Fruit fly (Drosophila melanogaster): ENCODE results near the gene CatB.

Gene CatB

DNA sequence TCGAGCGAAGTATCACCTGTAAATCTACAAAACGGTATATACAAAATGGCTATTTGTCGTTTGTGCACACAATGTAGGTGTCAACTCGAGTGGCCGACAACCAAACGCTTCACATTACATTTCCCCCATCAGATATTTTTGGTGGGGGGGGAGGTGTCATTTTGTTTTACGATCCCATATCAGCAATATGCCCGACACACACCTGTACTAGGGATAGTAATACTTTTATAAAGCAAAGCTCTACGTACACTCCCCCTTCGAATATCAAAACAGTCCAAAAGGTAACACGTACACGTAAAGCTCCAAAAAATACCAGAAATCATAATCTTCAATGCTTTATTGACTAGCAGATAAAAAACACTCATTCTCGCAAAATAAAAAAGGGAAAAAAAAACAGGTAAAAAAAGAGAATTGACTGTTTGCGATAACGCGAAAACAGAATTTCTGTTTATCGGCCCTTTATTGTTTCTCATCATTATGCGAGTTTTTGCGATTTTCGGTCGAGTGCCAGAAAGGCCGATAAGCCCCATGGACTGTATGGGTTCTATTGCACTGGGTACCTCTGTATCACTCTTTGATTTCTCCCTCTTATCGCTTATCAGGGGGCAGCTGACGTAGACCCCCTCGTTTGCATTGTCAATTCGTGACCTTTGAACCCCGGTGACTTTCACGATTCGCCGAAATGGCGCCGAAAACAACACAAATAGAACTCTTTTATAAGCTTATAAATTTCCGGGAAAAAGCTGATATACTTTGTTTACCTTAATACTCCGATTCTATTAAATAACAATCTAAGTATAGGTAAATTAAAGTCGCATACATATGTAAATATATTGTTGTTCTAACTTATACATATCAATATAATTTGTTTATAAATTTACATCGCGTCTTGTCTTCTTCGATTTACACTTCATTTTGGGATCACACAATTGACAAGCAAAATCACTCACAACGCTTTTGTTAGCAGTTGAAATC is at the start of gene CatB:
Gene CatB, plus strand, starts transcription at position 925 of the 975 bp plus-strand sequence.
- no peak for TF ChIP-seq Myc (optimal IDR thresholded peaks at IDR 0.05)
- no peak for TF ChIP-seq ttk (optimal IDR thresholded peaks at IDR 0.05)
- no peak for TF ChIP-seq insv (optimal IDR thresholded peaks at IDR 0.05)
- no peak for TF ChIP-seq h (optimal IDR thresholded peaks at IDR 0.05)
- TF ChIP-seq psq (optimal IDR thresholded peaks at IDR 0.05): no peak
- TF ChIP-seq Sin3A (optimal IDR thresholded peaks at IDR 0.05): no peak

- no peak for TF ChIP-seq h (optimal IDR thresholded peaks at IDR 0.05)
- no peak for TF ChIP-seq ttk (optimal IDR thresholded peaks at IDR 0.05)
- TF ChIP-seq psq (optimal IDR thresholded peaks at IDR 0.05): no peak
- TF ChIP-seq Myc (optimal IDR thresholded peaks at IDR 0.05): no peak
- TF ChIP-seq Sin3A (optimal IDR thresholded peaks at IDR 0.05): no peak
- no peak for TF ChIP-seq insv (optimal IDR thresholded peaks at IDR 0.05)
These were observed 45.8 kb upstream of the CatB start for dm6 chr2L:8659549-8659948.

DNA sequence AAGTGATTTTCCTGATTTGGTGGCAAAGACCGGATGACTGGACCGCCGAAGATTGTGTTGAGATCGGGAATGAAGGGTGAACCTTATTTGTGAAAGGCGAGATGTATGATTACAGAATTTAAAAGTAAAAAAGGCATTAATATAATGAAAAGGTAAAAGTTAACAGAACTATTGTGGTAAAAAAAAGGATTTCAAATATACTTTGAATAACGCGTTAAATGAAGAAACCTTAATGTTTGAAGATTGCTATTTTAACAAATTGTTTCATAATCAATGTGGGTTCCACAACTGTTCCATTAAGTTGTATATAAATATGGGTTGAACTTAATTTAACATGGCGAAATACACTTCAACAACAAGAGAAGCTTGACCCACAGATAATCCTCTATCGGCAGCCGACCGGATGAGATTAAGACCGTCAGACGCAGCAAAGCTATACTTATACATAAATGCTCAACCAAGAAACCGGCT is 33.1 kb upstream of the CatB start, which contains the start of gene Glt:
Gene Glt, plus strand, starts transcription at position 421 of the 471 bp plus-strand sequence.
- TF ChIP-seq ttk (optimal IDR thresholded peaks at IDR 0.05): no peak
- TF ChIP-seq Sin3A (optimal IDR thresholded peaks at IDR 0.05): no peak
- no peak for TF ChIP-seq h (optimal IDR thresholded peaks at IDR 0.05)
- no peak for TF ChIP-seq psq (optimal IDR thresholded peaks at IDR 0.05)
- no peak for TF ChIP-seq Myc (optimal IDR thresholded peaks at IDR 0.05)
- TF ChIP-seq insv (optimal IDR thresholded peaks at IDR 0.05): no peak

dm6 chr2L:8678955-8679354 is 26.4 kb upstream of the CatB start:
- no peak for TF ChIP-seq Sin3A (optimal IDR thresholded peaks at IDR 0.05)
- no peak for TF ChIP-seq Myc (optimal IDR thresholded peaks at IDR 0.05)
- no peak for TF ChIP-seq ttk (optimal IDR thresholded peaks at IDR 0.05)
- TF ChIP-seq insv (optimal IDR thresholded peaks at IDR 0.05): no peak
- no peak for TF ChIP-seq h (optimal IDR thresholded peaks at IDR 0.05)
- TF ChIP-seq psq (optimal IDR thresholded peaks at IDR 0.05): no peak

DNA sequence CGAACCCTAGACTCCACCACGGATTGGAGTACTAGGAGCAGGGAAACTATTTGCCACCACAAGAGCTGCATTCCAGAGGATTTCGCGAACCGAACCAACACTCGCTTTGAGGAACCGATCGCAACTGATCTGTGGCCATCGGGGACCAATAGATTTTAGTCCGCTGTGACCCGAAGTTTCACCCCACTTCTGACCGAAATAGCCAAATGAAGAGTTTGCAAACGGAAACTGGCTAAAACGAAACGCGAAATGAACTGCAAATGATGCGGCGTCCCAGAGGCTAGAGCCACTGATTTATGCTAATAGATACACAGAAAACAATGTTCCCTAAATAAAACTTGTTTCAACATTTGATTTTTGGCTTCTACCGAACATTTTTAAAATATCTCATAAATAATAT is 25.7 kb upstream of the CatB start, which contains the start of gene CG9287:
Gene CG9287, minus strand, starts transcription at position 101 of the 400 bp plus-strand sequence.
- TF ChIP-seq h (optimal IDR thresholded peaks at IDR 0.05) (no peak), ttk (optimal IDR thresholded peaks at IDR 0.05) (no peak), Sin3A (optimal IDR thresholded peaks at IDR 0.05) (no peak), Myc (optimal IDR thresholded peaks at IDR 0.05) (no peak)

DNA sequence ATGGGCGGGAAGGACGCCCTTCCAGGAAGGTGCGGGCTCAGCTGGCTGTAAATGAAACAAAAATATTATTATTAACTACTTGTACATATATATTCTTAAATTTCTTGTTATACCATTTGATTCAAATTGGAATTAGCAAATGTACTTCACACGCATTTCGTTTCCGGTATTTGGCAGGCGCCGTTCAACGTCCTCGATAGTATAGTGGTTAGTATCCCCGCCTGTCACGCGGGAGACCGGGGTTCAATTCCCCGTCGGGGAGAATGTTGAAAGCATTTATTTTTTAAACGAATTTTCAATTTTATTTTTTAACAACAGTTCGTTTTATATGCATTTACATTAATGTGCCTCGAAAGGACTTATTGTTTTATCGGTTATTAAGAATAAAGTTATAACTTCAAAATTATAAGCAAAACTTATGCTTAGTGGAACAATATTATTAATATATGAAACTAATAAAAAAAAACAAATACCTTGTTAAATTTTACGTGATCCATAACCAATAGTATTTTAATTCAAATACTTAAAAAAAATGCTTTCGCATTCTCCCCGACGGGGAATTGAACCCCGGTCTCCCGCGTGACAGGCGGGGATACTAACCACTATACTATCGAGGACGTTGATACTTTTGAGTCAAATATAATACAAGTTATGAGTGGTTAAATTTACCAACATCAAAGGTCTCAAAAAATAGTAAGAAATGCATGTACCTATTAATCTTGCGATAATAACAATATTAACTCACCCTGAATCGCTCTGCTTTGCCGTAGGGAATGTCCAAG is 21.9 kb upstream of the CatB start:
- TF ChIP-seq Myc (optimal IDR thresholded peaks at IDR 0.05) (no peak), ttk (optimal IDR thresholded peaks at IDR 0.05) (no peak), insv (optimal IDR thresholded peaks at IDR 0.05) (no peak), h (optimal IDR thresholded peaks at IDR 0.05) (no peak), Sin3A (optimal IDR thresholded peaks at IDR 0.05) (no peak), psq (optimal IDR thresholded peaks at IDR 0.05) (no peak)

- no peak for TF ChIP-seq h (optimal IDR thresholded peaks at IDR 0.05)
- TF ChIP-seq ttk (optimal IDR thresholded peaks at IDR 0.05): no peak
- TF ChIP-seq Sin3A (optimal IDR thresholded peaks at IDR 0.05): no peak
- no peak for TF ChIP-seq psq (optimal IDR thresholded peaks at IDR 0.05)
- no peak for TF ChIP-seq insv (optimal IDR thresholded peaks at IDR 0.05)
- no peak for TF ChIP-seq Myc (optimal IDR thresholded peaks at IDR 0.05)
These were observed 21.1 kb upstream of the CatB start, which contains the start of gene CG9289 for dm6 chr2L:8684276-8684675. TSS of gene CG9289 (minus strand) at chr2L:8684376.

dm6 chr2L:8685668-8686306 is 19.6 kb upstream of the CatB start, which contains the start of the genes PrBP and Trs23:
TSS of gene PrBP (minus strand) at chr2L:8685955.
TSS of gene Trs23 (plus strand) at chr2L:8686231.
- TF ChIP-seq h (optimal IDR thresholded peaks at IDR 0.05) (no peak), Myc (optimal IDR thresholded peaks at IDR 0.05) (no peak), insv (optimal IDR thresholded peaks at IDR 0.05) (no peak), psq (optimal IDR thresholded peaks at IDR 0.05) (no peak), Sin3A (optimal IDR thresholded peaks at IDR 0.05) (no peak), ttk (optimal IDR thresholded peaks at IDR 0.05) (no peak)

dm6 chr2L:8689853-8690252 is 15.5 kb upstream of the CatB start:
- no peak for TF ChIP-seq insv (optimal IDR thresholded peaks at IDR 0.05)
- no peak for TF ChIP-seq ttk (optimal IDR thresholded peaks at IDR 0.05)
- no peak for TF ChIP-seq h (optimal IDR thresholded peaks at IDR 0.05)

DNA sequence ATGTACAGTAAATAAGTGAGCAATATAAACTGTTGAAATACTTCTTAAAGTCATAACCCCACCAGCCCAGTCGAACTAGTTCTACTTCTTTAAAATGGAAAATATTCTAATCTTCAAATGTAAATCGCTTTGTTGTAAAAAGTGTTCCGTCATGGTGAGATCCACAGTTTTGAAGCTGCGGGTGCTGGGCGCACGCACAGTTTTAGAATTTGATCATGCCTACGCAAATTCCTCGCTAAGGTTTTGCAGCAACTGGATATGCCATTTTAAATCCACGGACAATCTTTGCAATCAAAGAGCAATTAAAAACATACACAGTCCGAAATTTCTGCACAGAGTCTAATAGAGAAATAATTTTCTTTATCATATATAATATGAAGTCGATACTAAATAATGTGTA is 15.0 kb upstream of the CatB start:
- no peak for TF ChIP-seq insv (optimal IDR thresholded peaks at IDR 0.05)
- TF ChIP-seq ttk (optimal IDR thresholded peaks at IDR 0.05): no peak
- no peak for TF ChIP-seq Sin3A (optimal IDR thresholded peaks at IDR 0.05)
- TF ChIP-seq psq (optimal IDR thresholded peaks at IDR 0.05): no peak
- TF ChIP-seq h (optimal IDR thresholded peaks at IDR 0.05): no peak
- TF ChIP-seq Myc (optimal IDR thresholded peaks at IDR 0.05): no peak

- TF ChIP-seq Myc (optimal IDR thresholded peaks at IDR 0.05) (no peak), psq (optimal IDR thresholded peaks at IDR 0.05) (no peak), ttk (optimal IDR thresholded peaks at IDR 0.05) (no peak), Sin3A (optimal IDR thresholded peaks at IDR 0.05) (no peak), h (optimal IDR thresholded peaks at IDR 0.05) (no peak), insv (optimal IDR thresholded peaks at IDR 0.05) (no peak)
These were observed 14.5 kb upstream of the CatB start for dm6 chr2L:8690913-8691291.
